Worm (Caenorhabditis elegans): ENCODE measurements around the gene oac-50.

oac-50 gene

DNA sequence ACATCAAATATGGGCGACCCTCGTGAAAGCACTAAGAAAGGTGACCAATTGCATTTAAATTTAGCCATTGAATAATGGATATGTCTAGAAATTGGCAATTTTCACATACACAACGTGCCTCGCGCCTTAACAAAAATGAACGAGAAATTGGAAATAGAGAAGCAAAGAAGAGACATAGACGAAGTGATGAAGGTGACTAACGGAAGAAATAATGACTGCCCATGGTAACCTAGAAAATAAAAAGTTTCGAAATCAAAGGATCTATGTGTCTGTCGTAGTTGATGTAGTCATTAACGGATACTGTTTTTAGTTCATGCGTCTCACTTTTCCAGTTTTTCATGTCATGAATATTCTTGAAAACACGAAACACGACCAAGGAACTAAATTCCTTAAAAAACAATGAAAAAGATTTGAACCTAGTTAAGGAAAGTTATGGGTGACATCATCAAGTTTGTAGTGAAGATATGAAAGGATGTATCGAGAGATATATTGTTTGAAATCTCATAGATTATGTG, 4.8 kb upstream of the oac-50 start:
- TF ChIP-seq lin-14 (GFP tag; optimal IDR thresholded peaks at IDR 0.05) (peak; percentile 32), fos-1 (tag; optimal IDR thresholded peaks at IDR 0.05) (peak; percentile 3), ceh-8 (GFP tag; optimal IDR thresholded peaks at IDR 0.05) (no peak), sptf-1 (tag; optimal IDR thresholded peaks at IDR 0.05) (no peak), dsc-1 (tag; optimal IDR thresholded peaks at IDR 0.05) (no peak), xbp-1 (tag; optimal IDR thresholded peaks at IDR 0.05) (no peak), egl-27 (tag; optimal IDR thresholded peaks at IDR 0.05) (no peak), lsy-2 (tag; optimal IDR thresholded peaks at IDR 0.05) (no peak), nhr-11 (tag; optimal IDR thresholded peaks at IDR 0.05) (no peak), sup-37 (GFP tag; optimal IDR thresholded peaks at IDR 0.05) (no peak), irx-1 (tag; optimal IDR thresholded peaks at IDR 0.05) (no peak), nhr-90 (tag; optimal IDR thresholded peaks at IDR 0.05; ENCODE audit: poor library complexity) (no peak), nhr-20 (tag; optimal IDR thresholded peaks at IDR 0.05) (no peak), nhr-12 (tag; optimal IDR thresholded peaks at IDR 0.05) (no peak), unc-130 (tag; optimal IDR thresholded peaks at IDR 0.05) (no peak), zag-1 (tag; optimal IDR thresholded peaks at IDR 0.05) (no peak), snpc-4 (tag; optimal IDR thresholded peaks at IDR 0.05) (no peak), hpl-2 (GFP tag; optimal IDR thresholded peaks at IDR 0.05) (no peak), nhr-71 (tag; optimal IDR thresholded peaks at IDR 0.05) (no peak), C04F5.9 (tag; optimal IDR thresholded peaks at IDR 0.05) (no peak), pag-3 (tag; optimal IDR thresholded peaks at IDR 0.05; ENCODE audit: borderline replicate concordance, insufficient read depth) (no peak), ztf-4 (tag; optimal IDR thresholded peaks at IDR 0.05) (no peak), nhr-77 (tag; optimal IDR thresholded peaks at IDR 0.05) (no peak), nhr-28 (tag; optimal IDR thresholded peaks at IDR 0.05) (no peak), grh-1 (GFP tag; IDR thresholded peaks at IDR 0.05) (no peak), lin-13 (GFP tag; optimal IDR thresholded peaks at IDR 0.05) (no peak), ces-1 (GFP tag; optimal IDR thresholded peaks at IDR 0.05) (no peak), efl-1 (optimal IDR thresholded peaks at IDR 0.05) (no peak), efl-1 (GFP tag; optimal IDR thresholded peaks at IDR 0.05 in 1 of 2) (peak in 1 of 2 experiments; percentile 73), isw-1 (GFP tag; IDR thresholded peaks at IDR 0.05) (no peak), mep-1 (tag; optimal IDR thresholded peaks at IDR 0.05) (no peak), nhr-237 (tag; optimal IDR thresholded peaks at IDR 0.05) (no peak), C34B4.2 (tag; optimal IDR thresholded peaks at IDR 0.05) (no peak), fkh-10 (GFP tag; optimal IDR thresholded peaks at IDR 0.05) (no peak), elt-2 (tag; optimal IDR thresholded peaks at IDR 0.05) (no peak), ceh-82 (tag; optimal IDR thresholded peaks at IDR 0.05) (no peak), hlh-4 (tag; optimal IDR thresholded peaks at IDR 0.05) (no peak), nhr-76 (tag; optimal IDR thresholded peaks at IDR 0.05) (no peak), nhr-85 (tag) (peak; percentile 90), lin-35 (GFP tag; optimal IDR thresholded peaks at IDR 0.05) (no peak), blmp-1 (tag; optimal IDR thresholded peaks at IDR 0.05) (peak; percentile 25), vab-15 (tag; optimal IDR thresholded peaks at IDR 0.05) (no peak), jun-1 (tag; optimal IDR thresholded peaks at IDR 0.05) (no peak), fkh-4 (tag; optimal IDR thresholded peaks at IDR 0.05; ENCODE audit: borderline replicate concordance) (no peak), unc-30 (tag; optimal IDR thresholded peaks at IDR 0.05) (no peak)

DNA sequence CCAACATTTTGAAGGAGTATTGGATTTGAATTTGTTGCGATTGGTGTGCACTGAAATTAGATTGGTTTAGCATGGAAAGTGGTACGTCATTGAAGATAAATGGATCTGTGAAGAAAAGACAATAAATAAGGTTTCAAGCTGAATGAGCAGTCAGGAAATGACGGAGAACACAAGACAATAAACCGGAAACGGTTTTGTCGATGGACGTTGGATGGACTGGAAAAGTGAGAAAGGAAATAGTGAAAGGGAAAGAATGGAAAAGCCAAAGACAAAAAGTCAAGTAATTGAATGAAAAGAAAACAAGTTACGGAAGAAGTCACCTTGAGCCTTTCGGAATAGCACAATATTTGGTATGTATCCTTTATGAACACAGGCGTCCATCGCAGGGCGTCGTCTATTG, 2.9 kb upstream of the oac-50 start, which contains the start of gene T27E4.7:
Gene T27E4.7 (minus strand): TSS at position 50 of the 400 bp plus-strand sequence.
- TF ChIP-seq efl-1 (optimal IDR thresholded peaks at IDR 0.05) (no peak), efl-1 (GFP tag; optimal IDR thresholded peaks at IDR 0.05 in 1 of 2) (peak in 1 of 2 experiments; percentile 86), rnt-1 (tag; optimal IDR thresholded peaks at IDR 0.05) (no peak)
